Fruit fly (Drosophila melanogaster): ENCODE measurements around the gene CG7142.

The CG7142 gene

dm6 chr3R:18311368-18311919, 32.1 kb upstream of the CG7142 start (continued):
- peak; percentile 72 for TF ChIP-seq dmrt11E (tag; optimal IDR thresholded peaks at IDR 0.05)
- no peak for TF ChIP-seq CG17912 (GFP tag; optimal IDR thresholded peaks at IDR 0.05)
- peak; percentile 59 for TF ChIP-seq CG10959 (GFP tag; IDR thresholded peaks at IDR 0.05)
- peak; percentile 59 for TF ChIP-seq CG8359 (GFP tag; optimal IDR thresholded peaks at IDR 0.05; ENCODE audit: borderline replicate concordance)
- peak; percentile 34 for TF ChIP-seq grn (GFP tag; optimal IDR thresholded peaks at IDR 0.05)
- peak; percentile 76; the same call in 2 of the 3 replicates for TF ChIP-seq CG6175 (GFP tag; IDR thresholded peaks at IDR 0.05)
- peak; percentile 57 for TF ChIP-seq CG33557 (GFP tag; optimal IDR thresholded peaks at IDR 0.05)
- TF ChIP-seq CG10321 (GFP tag; IDR thresholded peaks at IDR 0.05), result no peak; the same call in 1 of the 2 replicates
- TF ChIP-seq CG3847 (GFP tag; IDR thresholded peaks at IDR 0.05), result no peak
- peak; percentile 58 for TF ChIP-seq CG1529 (GFP tag; optimal IDR thresholded peaks at IDR 0.05)
- TF ChIP-seq CG7786 (GFP tag; optimal IDR thresholded peaks at IDR 0.05), result peak; percentile 12
- peak; percentile 64 for TF ChIP-seq CG15601 (tag; optimal IDR thresholded peaks at IDR 0.05)
- peak; percentile 40 for TF ChIP-seq CG18764 (GFP tag; optimal IDR thresholded peaks at IDR 0.05)
- peak; percentile 62 for TF ChIP-seq tio (GFP tag; optimal IDR thresholded peaks at IDR 0.05)
- no peak for TF ChIP-seq CG8478 (optimal IDR thresholded peaks at IDR 0.05)
- TF ChIP-seq nom (GFP tag; optimal IDR thresholded peaks at IDR 0.05), result peak; percentile 45
- no peak for TF ChIP-seq Scr (GFP tag; IDR thresholded peaks at IDR 0.05; ENCODE audit: partially characterized antibody)
- TF ChIP-seq HmgZ (tag; optimal IDR thresholded peaks at IDR 0.05), result peak; percentile 37
- no peak for TF ChIP-seq CG3065 (GFP tag; optimal IDR thresholded peaks at IDR 0.05)
- no peak for TF ChIP-seq pho (GFP tag; optimal IDR thresholded peaks at IDR 0.05)
- TF ChIP-seq Ets97D (GFP tag; optimal IDR thresholded peaks at IDR 0.05), result no peak
- TF ChIP-seq sd (tag; optimal IDR thresholded peaks at IDR 0.05), result peak; percentile 25
- TF ChIP-seq CG6272 (GFP tag; IDR thresholded peaks at IDR 0.05), result 0 out of 2 replicates have a peak, but pooled peaks have one; percentile 30
- TF ChIP-seq CG8388 (GFP tag; optimal IDR thresholded peaks at IDR 0.05), result peak; percentile 54
- TF ChIP-seq h (optimal IDR thresholded peaks at IDR 0.05), result no peak
- TF ChIP-seq Camta (GFP tag; optimal IDR thresholded peaks at IDR 0.05), result peak; percentile 39
- TF ChIP-seq sr (GFP tag; IDR thresholded peaks at IDR 0.05), result peak; percentile 30; the same call in 1 of the 3 replicates
- peak; percentile 64 for TF ChIP-seq ewg (GFP tag; optimal IDR thresholded peaks at IDR 0.05)
- peak; percentile 65 for TF ChIP-seq Xrp1 (GFP tag; IDR thresholded peaks at IDR 0.05)
- 0 out of 3 replicates have a peak, but pooled peaks have one; percentile 36 for TF ChIP-seq CG11560 (tag; IDR thresholded peaks at IDR 0.05)
- TF ChIP-seq Eip74EF (GFP tag; optimal IDR thresholded peaks at IDR 0.05), result peak in 1 of 2 experiments; percentile 74
- peak; percentile 66 for TF ChIP-seq CG10979 (tag; optimal IDR thresholded peaks at IDR 0.05)
- TF ChIP-seq CG31365 (tag; optimal IDR thresholded peaks at IDR 0.05), result peak; percentile 56
- TF ChIP-seq zen2 (GFP tag; IDR thresholded peaks at IDR 0.05; ENCODE audit: partially characterized antibody), result no peak
- TF ChIP-seq CG8944 (GFP tag; optimal IDR thresholded peaks at IDR 0.05), result no peak
- no peak for TF ChIP-seq Spps (tag; optimal IDR thresholded peaks at IDR 0.05)
- peak; percentile 54 for TF ChIP-seq phol (tag; optimal IDR thresholded peaks at IDR 0.05)
- TF ChIP-seq Rfx (GFP tag; IDR thresholded peaks at IDR 0.05), result no peak; the same call in 1 of the 2 replicates
- no peak for TF ChIP-seq crp (GFP tag; optimal IDR thresholded peaks at IDR 0.05)
- TF ChIP-seq CG12071 (GFP tag; optimal IDR thresholded peaks at IDR 0.05), result peak; percentile 79
- peak; percentile 81 for TF ChIP-seq chm (GFP tag; IDR thresholded peaks at IDR 0.05)
- TF ChIP-seq pan (optimal IDR thresholded peaks at IDR 0.05), result no peak
- TF ChIP-seq pan (GFP tag; optimal IDR thresholded peaks at IDR 0.05 in 1 of 2, IDR thresholded peaks at IDR 0.05 in 1 of 2), result peak in 1 of 2 experiments; percentile 14
- peak; percentile 81 for TF ChIP-seq CG9727 (GFP tag; optimal IDR thresholded peaks at IDR 0.05)
- TF ChIP-seq wdn (GFP tag; IDR thresholded peaks at IDR 0.05), result peak; percentile 48; the same call in 1 of the 2 replicates
- TF ChIP-seq Sry-β (GFP tag; optimal IDR thresholded peaks at IDR 0.05), result peak; percentile 23
- no peak for TF ChIP-seq tll (GFP tag; optimal IDR thresholded peaks at IDR 0.05)
- TF ChIP-seq CG11504 (tag; optimal IDR thresholded peaks at IDR 0.05), result peak; percentile 77
- no peak for TF ChIP-seq Elba2 (GFP tag; optimal IDR thresholded peaks at IDR 0.05)
- no peak for TF ChIP-seq C15 (GFP tag; IDR thresholded peaks at IDR 0.05)
